Fruit fly (Drosophila melanogaster): ENCODE data around the gene olf413.

The olf413 gene

dm6 chr3L:22276614-22277013 is 140.7 kb downstream of the olf413 start (continued):
- peak; percentile 48 for TF ChIP-seq CG12071 (GFP tag; optimal IDR thresholded peaks at IDR 0.05)
- peak; percentile 36 for TF ChIP-seq disco-r (GFP tag; optimal IDR thresholded peaks at IDR 0.05)
- no peak for TF ChIP-seq cad (GFP tag; optimal IDR thresholded peaks at IDR 0.05)
- TF ChIP-seq CG7987 (GFP tag; optimal IDR thresholded peaks at IDR 0.05) = no peak
- peak; percentile 12 for TF ChIP-seq Fer3 (tag; optimal IDR thresholded peaks at IDR 0.05)
- no peak for TF ChIP-seq exex (tag; optimal IDR thresholded peaks at IDR 0.05)
- peak in 1 of 2 experiments; percentile 64 for TF ChIP-seq Hr51 (GFP tag; optimal IDR thresholded peaks at IDR 0.05)
- peak; percentile 71 for TF ChIP-seq al (GFP tag; IDR thresholded peaks at IDR 0.05)
- no peak for TF ChIP-seq bsh (GFP tag; optimal IDR thresholded peaks at IDR 0.05)
- peak; percentile 34 for TF ChIP-seq Oli (tag; optimal IDR thresholded peaks at IDR 0.05)
- no peak for TF ChIP-seq CG12659 (GFP tag; optimal IDR thresholded peaks at IDR 0.05)
- peak; percentile 71 for TF ChIP-seq NfI (GFP tag; optimal IDR thresholded peaks at IDR 0.05)
- TF ChIP-seq ems (GFP tag; optimal IDR thresholded peaks at IDR 0.05) = no peak
- TF ChIP-seq CHES-1-like (GFP tag; optimal IDR thresholded peaks at IDR 0.05) = no peak
- peak; percentile 23 for TF ChIP-seq CG6854 (GFP tag; optimal IDR thresholded peaks at IDR 0.05)
- TF ChIP-seq klu (GFP tag; IDR thresholded peaks at IDR 0.05) = no peak
- TF ChIP-seq Myb (GFP tag; optimal IDR thresholded peaks at IDR 0.05) = no peak
- no peak for TF ChIP-seq CG8765 (GFP tag; IDR thresholded peaks at IDR 0.05)
- no peak for TF ChIP-seq zen2 (GFP tag; IDR thresholded peaks at IDR 0.05; ENCODE audit: partially characterized antibody)
- no peak for TF ChIP-seq CG1602 (GFP tag; optimal IDR thresholded peaks at IDR 0.05)
- no peak for TF ChIP-seq vnd (GFP tag; IDR thresholded peaks at IDR 0.05; ENCODE audit: partially characterized antibody)
- no peak for TF ChIP-seq sima (GFP tag; optimal IDR thresholded peaks at IDR 0.05)
- TF ChIP-seq Antp (GFP tag; optimal IDR thresholded peaks at IDR 0.05) = no peak
- no peak for TF ChIP-seq CG10274 (GFP tag; optimal IDR thresholded peaks at IDR 0.05)
- no peak for TF ChIP-seq CG8089 (GFP tag; optimal IDR thresholded peaks at IDR 0.05)
- TF ChIP-seq oc (tag; optimal IDR thresholded peaks at IDR 0.05) = no peak
- no peak for TF ChIP-seq CG17568 (GFP tag; optimal IDR thresholded peaks at IDR 0.05)
- TF ChIP-seq CG6272 (GFP tag; IDR thresholded peaks at IDR 0.05) = 0 out of 2 replicates have a peak, but pooled peaks have one; percentile 24
- no peak for TF ChIP-seq h (optimal IDR thresholded peaks at IDR 0.05)
- 0 out of 3 replicates have a peak, but pooled peaks have one; percentile 43 for TF ChIP-seq ken (GFP tag; IDR thresholded peaks at IDR 0.05)
- no peak for TF ChIP-seq Hsf (GFP tag; optimal IDR thresholded peaks at IDR 0.05)
- peak; percentile 28; the same call in 1 of the 2 replicates for TF ChIP-seq CG11247 (GFP tag; IDR thresholded peaks at IDR 0.05)
- no peak for TF ChIP-seq Pdp1 (GFP tag; optimal IDR thresholded peaks at IDR 0.05)
- TF ChIP-seq CG7271 (tag; optimal IDR thresholded peaks at IDR 0.05) = no peak
- TF ChIP-seq CG11456 (GFP tag; IDR thresholded peaks at IDR 0.05) = 0 out of 3 replicates have a peak, but pooled peaks have one; percentile 10
- no peak for TF ChIP-seq CG2875 (GFP tag; optimal IDR thresholded peaks at IDR 0.05)
- TF ChIP-seq chinmo (GFP tag; IDR thresholded peaks at IDR 0.05; ENCODE audit: partially characterized antibody) = no peak
- no peak for TF ChIP-seq ara (GFP tag; IDR thresholded peaks at IDR 0.05)
- TF ChIP-seq CG2678 (tag; optimal IDR thresholded peaks at IDR 0.05) = peak; percentile 18
- no peak for TF ChIP-seq Usf (GFP tag; optimal IDR thresholded peaks at IDR 0.05)
- TF ChIP-seq Dref (GFP tag; IDR thresholded peaks at IDR 0.05) = no peak
- TF ChIP-seq Atf6 (GFP tag; IDR thresholded peaks at IDR 0.05) = peak; percentile 56; the same call in 1 of the 2 replicates
- TF ChIP-seq CG8478 (optimal IDR thresholded peaks at IDR 0.05) = no peak
- TF ChIP-seq salm (tag; optimal IDR thresholded peaks at IDR 0.05) = no peak
- TF ChIP-seq CG30431 (GFP tag; optimal IDR thresholded peaks at IDR 0.05) = no peak
- TF ChIP-seq CG14710 (tag; optimal IDR thresholded peaks at IDR 0.05) = no peak
- TF ChIP-seq HLHmδ (GFP tag; optimal IDR thresholded peaks at IDR 0.05) = no peak
- no peak for TF ChIP-seq CG9876 (GFP tag; optimal IDR thresholded peaks at IDR 0.05)
- peak; percentile 52 for TF ChIP-seq sob (GFP tag; IDR thresholded peaks at IDR 0.05)
- peak; percentile 19 for TF ChIP-seq CG12942 (GFP tag; optimal IDR thresholded peaks at IDR 0.05)
- no peak for TF ChIP-seq kah (GFP tag; optimal IDR thresholded peaks at IDR 0.05)
